6 worm cellular contexts compared by ENCODE assay signal in the genomic region with DNA sequence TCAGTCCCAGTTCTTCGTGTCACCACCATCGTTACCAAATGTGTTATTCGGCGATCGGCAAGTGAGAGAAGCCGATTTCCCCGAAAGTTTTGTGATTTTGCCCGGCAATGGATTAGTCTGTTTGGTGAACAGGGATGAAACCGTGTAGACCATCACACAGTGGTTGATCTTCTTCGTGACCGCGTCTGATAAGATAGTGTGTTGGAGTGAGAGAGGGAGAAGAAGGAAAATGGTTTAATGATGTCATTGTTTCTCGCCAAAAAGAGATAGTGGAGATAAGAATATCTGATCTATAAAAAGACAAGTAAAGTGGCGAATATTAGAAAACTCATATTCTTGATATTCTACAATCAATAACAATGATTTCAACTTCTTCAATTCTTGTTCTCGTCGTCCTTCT.
TF ChIP-seq lines count a peak whose summit lies in the region.

A gene (plus strand): TSS at position 237 of the 400 bp plus-strand sequence.

TF ChIP-seq in whole organism, L1 larva, 84 proteins besides CTCF, POLR2A, EP300 and RAD21 (continues in another document):
- TF ChIP-seq lin-14 (GFP tag; optimal IDR thresholded peaks at IDR 0.05; lab: Kevin White, UChicago) (peak; percentile 73), nhr-85 (tag; lab: Kevin White, UChicago) (peak; percentile 97), unc-86 (tag; optimal IDR thresholded peaks at IDR 0.05; lab: Kevin White, UChicago) (no peak), nhr-90 (tag; optimal IDR thresholded peaks at IDR 0.05; lab: Kevin White, UChicago; ENCODE audit: poor library complexity) (peak; percentile 29), lin-35 (GFP tag; optimal IDR thresholded peaks at IDR 0.05; lab: Kevin White, UChicago) (peak in 1 of 2 experiments; percentile 43), mdl-1 (tag; optimal IDR thresholded peaks at IDR 0.05; lab: Kevin White, UChicago) (peak in 1 of 2 experiments; percentile 41), nhr-71 (tag; optimal IDR thresholded peaks at IDR 0.05; lab: Kevin White, UChicago) (peak; percentile 80), snu-23 (GFP tag; optimal IDR thresholded peaks at IDR 0.05; lab: Kevin White, UChicago) (peak; percentile 27), blmp-1 (tag; optimal IDR thresholded peaks at IDR 0.05; lab: Kevin White, UChicago) (peak; percentile 89), ceh-82 (tag; optimal IDR thresholded peaks at IDR 0.05; lab: Kevin White, UChicago) (no peak), ztf-4 (tag; optimal IDR thresholded peaks at IDR 0.05; lab: Kevin White, UChicago) (peak; percentile 27), nhr-20 (tag; optimal IDR thresholded peaks at IDR 0.05; lab: Kevin White, UChicago) (peak; percentile 88), nhr-47 (tag; optimal IDR thresholded peaks at IDR 0.05; lab: Kevin White, UChicago) (no peak), lsy-2 (tag; optimal IDR thresholded peaks at IDR 0.05; lab: Kevin White, UChicago) (peak in 1 of 2 experiments; percentile 21)

TF ChIP-seq in whole organism, L2 larva, 48 proteins besides CTCF, POLR2A, EP300 and RAD21 (continues in another document):
- no peak for TF ChIP-seq nhr-12 (tag; optimal IDR thresholded peaks at IDR 0.05; lab: Kevin White, UChicago)
- peak; percentile 5 for TF ChIP-seq crh-2 (tag; optimal IDR thresholded peaks at IDR 0.05; lab: Kevin White, UChicago)
- peak; percentile 73 for TF ChIP-seq nhr-21 (tag; optimal IDR thresholded peaks at IDR 0.05; lab: Kevin White, UChicago)
- no peak for TF ChIP-seq mbf-1 (tag; optimal IDR thresholded peaks at IDR 0.05; lab: Kevin White, UChicago)
- no peak for TF ChIP-seq elt-1 (tag; optimal IDR thresholded peaks at IDR 0.05; lab: Kevin White, UChicago)
- TF ChIP-seq lin-13 (GFP tag; optimal IDR thresholded peaks at IDR 0.05; lab: Kevin White, UChicago) = no peak
- no peak for TF ChIP-seq peb-1 (tag; optimal IDR thresholded peaks at IDR 0.05; lab: Kevin White, UChicago)
- peak; percentile 10 for TF ChIP-seq F13H6.1 (tag; optimal IDR thresholded peaks at IDR 0.05; lab: Kevin White, UChicago)
- peak; percentile 77 for TF ChIP-seq nhr-25 (tag; optimal IDR thresholded peaks at IDR 0.05; lab: Kevin White, UChicago)
- no peak for TF ChIP-seq nhr-77 (tag; optimal IDR thresholded peaks at IDR 0.05; lab: Kevin White, UChicago)
- no peak for TF ChIP-seq mab-5 (tag; optimal IDR thresholded peaks at IDR 0.05; lab: Kevin White, UChicago)
- TF ChIP-seq lin-11 (tag; optimal IDR thresholded peaks at IDR 0.05; lab: Kevin White, UChicago) = no peak
- TF ChIP-seq skn-1 (tag; optimal IDR thresholded peaks at IDR 0.05; lab: Kevin White, UChicago) = no peak
- TF ChIP-seq aly-2 (tag; optimal IDR thresholded peaks at IDR 0.05; lab: Kevin White, UChicago) = no peak
- TF ChIP-seq lin-39 (tag; optimal IDR thresholded peaks at IDR 0.05; lab: Kevin White, UChicago) = no peak
- no peak for TF ChIP-seq ceh-82 (tag; optimal IDR thresholded peaks at IDR 0.05; lab: Kevin White, UChicago)

TF ChIP-seq in whole organism, L3 larva, 47 proteins besides CTCF, POLR2A, EP300 and RAD21:
- TF ChIP-seq elt-1 (tag; optimal IDR thresholded peaks at IDR 0.05; lab: Kevin White, UChicago) = peak; percentile 21
- TF ChIP-seq tbx-2 (tag; optimal IDR thresholded peaks at IDR 0.05; lab: Kevin White, UChicago) = peak; percentile 3
- TF ChIP-seq nhr-43 (tag; optimal IDR thresholded peaks at IDR 0.05; lab: Kevin White, UChicago; ENCODE audit: poor library complexity, severe bottlenecking) = peak; percentile 55
- no peak for TF ChIP-seq ama-1 (optimal IDR thresholded peaks at IDR 0.05; lab: Kevin White, UChicago)
- no peak for TF ChIP-seq ztf-11 (tag; optimal IDR thresholded peaks at IDR 0.05; lab: Kevin White, UChicago)
- peak; percentile 54 to 94 (median 76) for TF ChIP-seq elt-3 (tag; optimal IDR thresholded peaks at IDR 0.05; lab: Kevin White, UChicago)
- TF ChIP-seq nhr-25 (tag; optimal IDR thresholded peaks at IDR 0.05; lab: Kevin White, UChicago) = peak; percentile 90
- peak; percentile 43 for TF ChIP-seq ceh-28 (tag; optimal IDR thresholded peaks at IDR 0.05; lab: Kevin White, UChicago)
- TF ChIP-seq nhr-23 (tag; optimal IDR thresholded peaks at IDR 0.05; lab: Kevin White, UChicago) = peak; percentile 65
TF ChIP-seq in whole organism, L3 larva: peak in this region for 7.

TF ChIP-seq in whole organism, L4 larva, 104 proteins besides CTCF, POLR2A, EP300 and RAD21 (continues in another document):
- TF ChIP-seq ceh-44 (GFP tag; IDR thresholded peaks at IDR 0.05; lab: Robert Waterston, UW) (no peak), nhr-11 (tag; optimal IDR thresholded peaks at IDR 0.05; lab: Kevin White, UChicago) (peak; percentile 15), gei-8 (GFP tag; optimal IDR thresholded peaks at IDR 0.05; lab: Kevin White, UChicago) (no peak), nhr-25 (tag; optimal IDR thresholded peaks at IDR 0.05; lab: Kevin White, UChicago; ENCODE audit: borderline replicate concordance, insufficient read depth) (peak; percentile 74), madf-9 (GFP tag; conservative IDR thresholded peaks at IDR 0.05; lab: Robert Waterston, UW) (no peak), D1046.2 (GFP tag; IDR thresholded peaks at IDR 0.05; lab: Robert Waterston, UW) (no peak), nhr-41 (GFP tag; IDR thresholded peaks at IDR 0.05; lab: Robert Waterston, UW) (no peak), nhr-42 (GFP tag; IDR thresholded peaks at IDR 0.05; lab: Robert Waterston, UW) (no peak), jun-1 (tag; optimal IDR thresholded peaks at IDR 0.05; lab: Kevin White, UChicago) (no peak), duxl-1 (tag; optimal IDR thresholded peaks at IDR 0.05; lab: Kevin White, UChicago; ENCODE audit: poor library complexity) (no peak), dmd-6 (GFP tag; IDR thresholded peaks at IDR 0.05; lab: Robert Waterston, UW) (0 out of 2 replicates have a peak, but pooled peaks have one; percentile 17), nhr-102 (tag; optimal IDR thresholded peaks at IDR 0.05; lab: Kevin White, UChicago) (peak; percentile 29), fkh-10 (GFP tag; optimal IDR thresholded peaks at IDR 0.05; lab: Kevin White, UChicago) (no peak), nhr-76 (tag; optimal IDR thresholded peaks at IDR 0.05; lab: Kevin White, UChicago) (no peak), daf-19 (GFP tag; conservative IDR thresholded peaks at IDR 0.05; lab: Robert Waterston, UW) (no peak), mdl-1 (tag; optimal IDR thresholded peaks at IDR 0.05; lab: Kevin White, UChicago) (peak in 1 of 2 experiments; percentile 75), nhr-111 (GFP tag; optimal IDR thresholded peaks at IDR 0.05; lab: Kevin White, UChicago) (no peak)

TF ChIP-seq in whole organism, late embryonic, 69 proteins besides CTCF, POLR2A, EP300 and RAD21:
- TF ChIP-seq hlh-8 (tag; optimal IDR thresholded peaks at IDR 0.05; lab: Kevin White, UChicago) (no peak), ceh-34 (tag; optimal IDR thresholded peaks at IDR 0.05; lab: Kevin White, UChicago) (no peak), fkh-10 (GFP tag; optimal IDR thresholded peaks at IDR 0.05; lab: Kevin White, UChicago) (no peak), ref-2 (tag; optimal IDR thresholded peaks at IDR 0.05; lab: Kevin White, UChicago) (peak; percentile 3), hlh-15 (tag; optimal IDR thresholded peaks at IDR 0.05; lab: Kevin White, UChicago) (no peak), pros-1 (tag; optimal IDR thresholded peaks at IDR 0.05; lab: Kevin White, UChicago) (no peak), K09A11.1 (tag; optimal IDR thresholded peaks at IDR 0.05; lab: Kevin White, UChicago; ENCODE audit: insufficient read depth) (no peak), elt-2 (tag; optimal IDR thresholded peaks at IDR 0.05; lab: Kevin White, UChicago) (peak; percentile 61)

TF ChIP-seq in whole organism, mixed stage, embryonic, 35 proteins besides CTCF, POLR2A, EP300 and RAD21:
- TF ChIP-seq elt-1 (tag; optimal IDR thresholded peaks at IDR 0.05; lab: Kevin White, UChicago; ENCODE audit: borderline replicate concordance, insufficient read depth) (peak; percentile 13), nhr-237 (tag; optimal IDR thresholded peaks at IDR 0.05; lab: Kevin White, UChicago) (peak; percentile 15), elt-3 (tag; optimal IDR thresholded peaks at IDR 0.05; lab: Kevin White, UChicago) (peak; percentile 93), hlh-1 (tag; optimal IDR thresholded peaks at IDR 0.05; lab: Kevin White, UChicago) (no peak)
